Worm (Caenorhabditis elegans) whole organism, L1 larva: ENCODE data around the gene nifk-1.

Experiments
- C34B4.2 ChIP-seq: sonication (generic microtip); optimal IDR thresholded peaks from 2 replicates; lab custom pipeline; 2017; ENCODE audit warnings: mild to moderate bottlenecking, missing genetic modification characterization, missing compliant biosample characterization
- Y116A8C.19 ChIP-seq: sonication (generic microtip); optimal IDR thresholded peaks from 2 replicates; lab custom pipeline; 2016; ENCODE audit warnings: missing compliant biosample characterization, missing genetic modification characterization, borderline replicate concordance
- aha-1 ChIP-seq: fragments of 150-350 bp; optimal IDR thresholded peaks from 2 replicates; lab custom pipeline; 2014; ENCODE audit warnings: missing biosample characterization, missing genetic modification characterization
- alr-1 ChIP-seq: fragments of 200-800 bp; sonication (Bioruptor generic); optimal IDR thresholded peaks from 2 replicates; lab custom pipeline; 2018; ENCODE audit warnings: borderline replicate concordance, mild to moderate bottlenecking, missing genetic modification characterization, missing compliant biosample characterization
- aly-2 ChIP-seq: fragments of 150-350 bp; optimal IDR thresholded peaks from 2 replicates; lab custom pipeline; 2014; ENCODE audit warnings: missing biosample characterization, missing genetic modification characterization
- blmp-1 ChIP-seq: fragments of 150-350 bp; optimal IDR thresholded peaks from 2 replicates; lab custom pipeline; 2014; ENCODE audit warnings: missing biosample characterization, missing genetic modification characterization
- ceh-63 ChIP-seq: fragments of 200-800 bp; sonication (Bioruptor generic); optimal IDR thresholded peaks from 2 replicates; lab custom pipeline; 2018; ENCODE audit warnings: mild to moderate bottlenecking, missing genetic modification characterization, missing compliant biosample characterization
- ceh-82 ChIP-seq, 3 experiments: fragments of 150-350 bp in 1 of 3; sonication (generic microtip) in 2 of 3; optimal IDR thresholded peaks; 2 replicates each; lab custom pipeline; 2014 to 2017; ENCODE audit warnings: missing biosample characterization in 3 of 3, missing genetic modification characterization in 3 of 3
- ceh-88 ChIP-seq: fragments of 200-800 bp; sonication (Bioruptor generic); IDR thresholded peaks from 2 replicates; pipeline ENCODE4 v1.3.6; 2022; ENCODE audit warnings: missing genetic modification characterization, missing compliant biosample characterization
- ces-1 ChIP-seq: fragments of 150-350 bp; optimal IDR thresholded peaks from 2 replicates; lab custom pipeline; 2014; ENCODE audit warnings: missing biosample characterization, missing genetic modification reagents, missing genetic modification characterization
- dpl-1 ChIP-seq, 3 experiments: fragments of 150-350 bp in 2 of 3; sonication (generic microtip) in 1 of 3; optimal IDR thresholded peaks; 2 replicates each; lab custom pipeline; 2014 to 2017; ENCODE audit warnings: missing biosample characterization in 3 of 3, missing genetic modification characterization in 3 of 3, missing genetic modification reagents in 3 of 3
- dsc-1 ChIP-seq: sonication (generic microtip); optimal IDR thresholded peaks from 2 replicates; lab custom pipeline; 2016; ENCODE audit warnings: mild to moderate bottlenecking, missing genetic modification characterization, missing compliant biosample characterization
- efl-1 ChIP-seq, 4 experiments: fragments of 150-350 bp; optimal IDR thresholded peaks in 3 of 4; peaks in 1 of 4; 1 replicate in 1 of 4; 2 replicates in 3 of 4; lab custom pipeline; 2014; ENCODE audit warnings: missing biosample characterization in 2 of 4, missing genetic modification characterization in 2 of 4, missing genetic modification reagents in 2 of 4
- elt-3 ChIP-seq, 6 experiments: fragments of 150-350 bp in 1 of 6; sonication (generic microtip); optimal IDR thresholded peaks; 2 replicates each; lab custom pipeline; 2017 to 2018; ENCODE audit warnings: missing biosample characterization in 6 of 6, missing genetic modification characterization in 6 of 6, inconsistent platforms in 1 of 6
- fkh-10 ChIP-seq: sonication (generic microtip); optimal IDR thresholded peaks from 2 replicates; lab custom pipeline; 2017; ENCODE audit warnings: missing biosample characterization, missing genetic modification reagents, missing genetic modification characterization
- fkh-4 ChIP-seq: sonication (generic microtip); optimal IDR thresholded peaks from 2 replicates; lab custom pipeline; 2016; ENCODE audit warnings: missing compliant biosample characterization, missing genetic modification characterization, borderline replicate concordance
- fkh-8 ChIP-seq: sonication (generic microtip); optimal IDR thresholded peaks from 2 replicates; lab custom pipeline; 2016; ENCODE audit warnings: mild to moderate bottlenecking, missing genetic modification characterization, missing compliant biosample characterization
- hpl-2 ChIP-seq: fragments of 150-350 bp; optimal IDR thresholded peaks from 2 replicates; lab custom pipeline; 2014; ENCODE audit warnings: missing biosample characterization, missing genetic modification reagents, missing genetic modification characterization
- isw-1 ChIP-seq: fragments of 200-800 bp; sonication (Bioruptor generic); IDR thresholded peaks from 2 replicates; pipeline ENCODE4 v1.3.6; 2022; ENCODE audit warnings: missing genetic modification characterization, missing compliant biosample characterization
- lin-13 ChIP-seq: fragments of 150-350 bp; optimal IDR thresholded peaks from 2 replicates; lab custom pipeline; 2014; ENCODE audit warnings: missing biosample characterization, missing genetic modification reagents, missing genetic modification characterization
- lin-14 ChIP-seq: fragments of 200-800 bp; sonication (Bioruptor generic); optimal IDR thresholded peaks from 2 replicates; lab custom pipeline; 2018; ENCODE audit warnings: mild to moderate bottlenecking, missing genetic modification characterization, moderate library complexity, missing compliant biosample characterization
- lin-15B ChIP-seq: fragments of 150-350 bp; sonication (generic microtip); optimal IDR thresholded peaks from 3 replicates; lab custom pipeline; 2014; ENCODE audit warnings: missing biosample characterization, missing genetic modification characterization
- lin-35 ChIP-seq, 2 experiments: fragments of 150-350 bp; optimal IDR thresholded peaks; 2 replicates each; lab custom pipeline; 2014; ENCODE audit warnings: missing biosample characterization in 2 of 2, missing genetic modification characterization in 2 of 2, missing genetic modification reagents in 2 of 2
- lin-39 ChIP-seq: fragments of 150-350 bp; optimal IDR thresholded peaks from 2 replicates; lab custom pipeline; 2014; ENCODE audit warnings: missing biosample characterization, missing genetic modification reagents, missing genetic modification characterization
- lir-3 ChIP-seq: sonication (generic microtip); optimal IDR thresholded peaks from 2 replicates; lab custom pipeline; 2016; ENCODE audit warnings: mild to moderate bottlenecking, missing genetic modification characterization, moderate library complexity, missing compliant biosample characterization; ENCODE audit not compliant: poor library complexity
- lsy-2 ChIP-seq, 2 experiments: fragments of 150-350 bp; optimal IDR thresholded peaks; 2 replicates each; lab custom pipeline; 2014; ENCODE audit warnings: missing biosample characterization in 2 of 2, missing genetic modification characterization in 2 of 2
- mab-9 ChIP-seq: fragments of 200-800 bp; sonication (Bioruptor generic); IDR thresholded peaks from 2 replicates; pipeline ENCODE4 v1.3.6; 2022; ENCODE audit warnings: missing genetic modification reagents, missing genetic modification characterization, missing compliant biosample characterization
- mef-2 ChIP-seq: fragments of 150-350 bp; optimal IDR thresholded peaks from 2 replicates; lab custom pipeline; 2014; ENCODE audit warnings: missing biosample characterization, missing genetic modification characterization
- mep-1 ChIP-seq: fragments of 150-350 bp; optimal IDR thresholded peaks from 2 replicates; lab custom pipeline; 2014; ENCODE audit warnings: missing biosample characterization, missing genetic modification characterization
- nhr-11 ChIP-seq: fragments of 150-350 bp; optimal IDR thresholded peaks from 2 replicates; lab custom pipeline; 2014; ENCODE audit warnings: missing biosample characterization, missing genetic modification characterization
- nhr-12 ChIP-seq: sonication (generic microtip); optimal IDR thresholded peaks from 2 replicates; lab custom pipeline; 2017; ENCODE audit warnings: missing biosample characterization, missing genetic modification characterization
- nhr-19 ChIP-seq: fragments of 200-800 bp; sonication (Bioruptor generic); conservative IDR thresholded peaks from 2 replicates; pipeline ENCODE4 v1.3.6; 2022; ENCODE audit warnings: missing genetic modification characterization, missing compliant biosample characterization
- nhr-237 ChIP-seq: fragments of 150-350 bp; optimal IDR thresholded peaks from 2 replicates; lab custom pipeline; 2014; ENCODE audit warnings: missing biosample characterization, missing genetic modification characterization
- nhr-28 ChIP-seq: fragments of 150-350 bp; optimal IDR thresholded peaks from 2 replicates; lab custom pipeline; 2014; ENCODE audit warnings: missing biosample characterization, missing genetic modification characterization
- nhr-71 ChIP-seq: sonication (generic microtip); optimal IDR thresholded peaks from 2 replicates; lab custom pipeline; 2016; ENCODE audit warnings: mild to moderate bottlenecking, missing genetic modification characterization, moderate library complexity, missing compliant biosample characterization
- nhr-76 ChIP-seq: sonication (generic microtip); optimal IDR thresholded peaks from 2 replicates; lab custom pipeline; 2017; ENCODE audit warnings: missing biosample characterization, missing genetic modification characterization
- nhr-85 ChIP-seq: sonication (generic microtip); peaks from one replicate; lab custom pipeline; 2016; ENCODE audit warnings: missing genetic modification characterization, inconsistent platforms, missing compliant biosample characterization
- nhr-90 ChIP-seq: sonication (generic microtip); optimal IDR thresholded peaks from 2 replicates; lab custom pipeline; 2016; ENCODE audit warnings: mild to moderate bottlenecking, missing genetic modification characterization, missing compliant biosample characterization; ENCODE audit not compliant: poor library complexity
- pax-3 ChIP-seq: fragments of 200-800 bp; sonication (Bioruptor generic); optimal IDR thresholded peaks from 2 replicates; lab custom pipeline; 2018; ENCODE audit warnings: mild to moderate bottlenecking, missing genetic modification characterization, moderate library complexity, missing compliant biosample characterization
- skn-1 ChIP-seq: fragments of 150-350 bp; optimal IDR thresholded peaks from 2 replicates; lab custom pipeline; 2014; ENCODE audit warnings: missing biosample characterization, missing genetic modification characterization
- sup-37 ChIP-seq: fragments of 200-800 bp; sonication (Bioruptor generic); optimal IDR thresholded peaks from 2 replicates; lab custom pipeline; 2018; ENCODE audit warnings: mild to moderate bottlenecking, missing genetic modification characterization, missing compliant biosample characterization
- tbx-2 ChIP-seq: sonication (generic microtip); optimal IDR thresholded peaks from 2 replicates; lab custom pipeline; 2016; ENCODE audit warnings: missing genetic modification characterization, missing compliant biosample characterization
- tlp-1 ChIP-seq: fragments of 150-350 bp; optimal IDR thresholded peaks from 2 replicates; lab custom pipeline; 2014; ENCODE audit warnings: missing biosample characterization, missing genetic modification characterization
- unc-30 ChIP-seq: sonication (generic microtip); optimal IDR thresholded peaks from 2 replicates; lab custom pipeline; 2017; ENCODE audit warnings: missing biosample characterization, missing genetic modification characterization
- unc-62 ChIP-seq: fragments of 150-350 bp; optimal IDR thresholded peaks from 2 replicates; lab custom pipeline; 2014; ENCODE audit warnings: missing biosample characterization, missing genetic modification reagents, missing genetic modification characterization
- unc-98 ChIP-seq: fragments of 200-800 bp; sonication (Bioruptor generic); IDR thresholded peaks from 2 replicates; pipeline ENCODE4 v1.3.6; 2022; ENCODE audit warnings: missing genetic modification characterization, missing compliant biosample characterization
- vab-15 ChIP-seq: sonication (generic microtip); optimal IDR thresholded peaks from 2 replicates; lab custom pipeline; 2017; ENCODE audit warnings: missing genotype, mild to moderate bottlenecking, missing genetic modification characterization, missing compliant biosample characterization
- xbp-1 ChIP-seq: sonication (generic microtip); optimal IDR thresholded peaks from 2 replicates; lab custom pipeline; 2016; ENCODE audit warnings: missing genetic modification characterization, missing compliant biosample characterization
- zag-1 ChIP-seq: fragments of 150-350 bp; optimal IDR thresholded peaks from 2 replicates; lab custom pipeline; 2014; ENCODE audit warnings: missing biosample characterization, missing genetic modification characterization
- zip-4 ChIP-seq: fragments of 200-800 bp; sonication (Bioruptor generic); optimal IDR thresholded peaks from 2 replicates; lab custom pipeline; 2018; ENCODE audit warnings: mild to moderate bottlenecking, missing genetic modification characterization, moderate library complexity, missing compliant biosample characterization
- ztf-4 ChIP-seq: fragments of 150-350 bp; optimal IDR thresholded peaks from 2 replicates; lab custom pipeline; 2014; ENCODE audit warnings: missing biosample characterization, missing genetic modification characterization

The nifk-1 gene

DNA sequence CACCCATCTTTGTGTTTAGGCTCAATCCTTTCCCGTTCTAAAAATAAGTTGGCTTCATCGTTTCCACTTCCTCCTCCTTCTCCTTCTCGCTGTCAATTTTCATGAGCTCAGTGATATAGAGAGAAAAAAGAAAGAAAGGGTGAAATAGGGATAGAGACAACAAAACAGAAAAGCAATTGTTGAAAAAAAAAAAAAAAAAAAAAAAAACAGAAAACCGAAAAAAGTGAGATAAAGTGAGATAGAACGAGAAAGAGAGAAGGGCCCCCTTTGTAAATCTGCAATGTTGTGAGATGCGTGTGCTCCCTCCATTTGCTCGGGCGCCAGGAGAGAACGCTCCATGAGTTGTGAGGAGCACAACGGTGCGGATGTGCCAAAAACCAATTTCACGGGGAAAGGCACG is 30.8 kb upstream of the nifk-1 start:
- peak; percentile 26 for TF ChIP-seq mef-2
- no peak for TF ChIP-seq fkh-10
- TF ChIP-seq ceh-82 (tag; optimal IDR thresholded peaks at IDR 0.05; lab: Kevin White, UChicago), result no peak
- TF ChIP-seq lsy-2 (tag; optimal IDR thresholded peaks at IDR 0.05; lab: Kevin White, UChicago), result peak in 1 of 2 experiments; percentile 46
- no peak for TF ChIP-seq mab-9 (GFP tag; lab: Robert Waterston, UW)
- TF ChIP-seq nhr-71 (tag; lab: Kevin White, UChicago), result peak; percentile 50
- TF ChIP-seq ceh-88 (GFP tag; lab: Robert Waterston, UW), result no peak
- TF ChIP-seq alr-1 (tag; lab: Kevin White, UChicago), result no peak
- TF ChIP-seq dpl-1 (GFP tag; optimal IDR thresholded peaks at IDR 0.05; lab: Kevin White, UChicago), result peak in 1 of 3 experiments; percentile 6
- TF ChIP-seq lin-15B (tag; lab: Kevin White, UChicago), result no peak
- TF ChIP-seq pax-3 (tag; lab: Kevin White, UChicago), result no peak
- peak; percentile 8 for TF ChIP-seq dsc-1
- peak in 1 of 2 experiments; percentile 18 for TF ChIP-seq lin-35 (GFP tag; optimal IDR thresholded peaks at IDR 0.05; lab: Kevin White, UChicago)
- no peak for TF ChIP-seq lin-13 (GFP tag; lab: Kevin White, UChicago)
- no peak for TF ChIP-seq lin-39 (tag; lab: Kevin White, UChicago)
- peak; percentile 58 for TF ChIP-seq mep-1 (tag; lab: Kevin White, UChicago)
- TF ChIP-seq skn-1 (tag; lab: Kevin White, UChicago), result no peak
- TF ChIP-seq efl-1 (optimal IDR thresholded peaks at IDR 0.05; lab: Kevin White, UChicago), result peak in 1 of 2 experiments; percentile 18
- peak in 1 of 2 experiments; percentile 14 for TF ChIP-seq efl-1 (GFP tag; optimal IDR thresholded peaks at IDR 0.05 in 1 of 2; lab: Kevin White, UChicago)
- TF ChIP-seq lin-14 (GFP tag; lab: Kevin White, UChicago), result peak; percentile 69
- no peak for TF ChIP-seq sup-37 (GFP tag; lab: Kevin White, UChicago)
- no peak for TF ChIP-seq nhr-237

ce11 chrIII:4721750-4722149 is 28.6 kb upstream of the nifk-1 start, which contains the start of gene acy-1:
acy-1 (plus strand) TSS chrIII:4722095.
- TF ChIP-seq dpl-1 (GFP tag; optimal IDR thresholded peaks at IDR 0.05; lab: Kevin White, UChicago) (peak; percentile 58 to 75 (median 67)), aha-1 (tag; lab: Kevin White, UChicago) (no peak), aly-2 (tag; lab: Kevin White, UChicago) (no peak), tbx-2 (tag; lab: Kevin White, UChicago) (peak; percentile 73), ceh-63 (GFP tag; lab: Kevin White, UChicago) (no peak), xbp-1 (tag; lab: Kevin White, UChicago) (peak; percentile 67), dsc-1 (peak; percentile 71), Y116A8C.19 (no peak), vab-15 (no peak), zag-1 (peak; percentile 68), zip-4 (GFP tag; lab: Kevin White, UChicago) (no peak), isw-1 (peak; percentile 64), tlp-1 (tag; lab: Kevin White, UChicago) (no peak), lir-3 (peak; percentile 51), lin-13 (GFP tag; lab: Kevin White, UChicago) (peak; percentile 67), ces-1 (GFP tag; lab: Kevin White, UChicago) (no peak), nhr-76 (no peak), fkh-4 (tag; lab: Kevin White, UChicago) (no peak), nhr-11 (no peak), C34B4.2 (tag; lab: Kevin White, UChicago) (no peak), unc-30 (tag; lab: Kevin White, UChicago) (no peak), hpl-2 (GFP tag; lab: Kevin White, UChicago) (no peak), blmp-1 (tag; lab: Kevin White, UChicago) (peak; percentile 38), unc-62 (no peak), nhr-28 (no peak), ceh-88 (GFP tag; lab: Robert Waterston, UW) (no peak), fkh-8 (tag; lab: Kevin White, UChicago) (peak; percentile 83), nhr-90 (no peak), nhr-85 (peak; percentile 62), nhr-12 (tag; lab: Kevin White, UChicago) (no peak), ztf-4 (tag; lab: Kevin White, UChicago) (no peak), nhr-19 (peak; percentile 73), elt-3 (tag; optimal IDR thresholded peaks at IDR 0.05; lab: Kevin White, UChicago) (no peak), unc-98 (GFP tag; lab: Robert Waterston, UW) (peak; percentile 46; the same call in 1 of the 2 replicates)
